Worm (Caenorhabditis elegans): Measurements from ENCODE around the gene srg-8.

The srg-8 gene

DNA sequence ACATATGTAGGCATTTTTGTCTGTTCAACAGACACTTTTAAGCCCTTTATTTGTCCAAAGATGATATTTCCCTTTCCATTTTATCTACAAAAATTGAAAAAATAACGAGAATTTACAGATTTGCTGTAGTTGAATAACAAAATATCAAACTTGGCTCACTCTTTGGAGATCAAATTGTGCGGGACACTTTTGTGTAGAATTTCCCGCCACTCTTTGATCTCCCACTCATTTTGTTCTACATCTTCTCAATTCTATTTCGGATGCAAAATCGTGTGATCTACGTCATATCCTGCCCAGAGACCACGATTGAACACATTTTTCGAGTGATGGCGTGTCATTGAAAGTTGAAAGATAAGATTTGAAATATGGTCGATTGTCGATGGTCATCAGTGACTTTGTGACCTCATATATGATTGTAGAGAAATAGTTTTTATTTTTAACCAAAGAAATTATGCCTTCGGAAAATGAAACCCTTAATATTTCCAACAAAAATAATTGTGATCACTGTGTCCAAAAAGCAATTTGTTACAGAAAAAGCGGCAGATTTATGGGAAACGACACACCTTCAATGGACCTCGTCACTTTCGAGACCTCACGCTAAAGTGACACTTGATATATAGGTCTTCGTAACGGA, 37.7 kb downstream of the srg-8 start, which contains the start of gene hot-4:
Gene hot-4 (plus strand): TSS at position 584 of the 634 bp plus-strand sequence.
- TF ChIP-seq pha-4 (GFP tag; IDR thresholded peaks at IDR 0.05) (no peak), pha-4 (tag; optimal IDR thresholded peaks at IDR 0.05) (no peak), vab-7 (GFP tag; IDR thresholded peaks at IDR 0.05) (no peak), ceh-82 (tag; optimal IDR thresholded peaks at IDR 0.05) (no peak)

DNA sequence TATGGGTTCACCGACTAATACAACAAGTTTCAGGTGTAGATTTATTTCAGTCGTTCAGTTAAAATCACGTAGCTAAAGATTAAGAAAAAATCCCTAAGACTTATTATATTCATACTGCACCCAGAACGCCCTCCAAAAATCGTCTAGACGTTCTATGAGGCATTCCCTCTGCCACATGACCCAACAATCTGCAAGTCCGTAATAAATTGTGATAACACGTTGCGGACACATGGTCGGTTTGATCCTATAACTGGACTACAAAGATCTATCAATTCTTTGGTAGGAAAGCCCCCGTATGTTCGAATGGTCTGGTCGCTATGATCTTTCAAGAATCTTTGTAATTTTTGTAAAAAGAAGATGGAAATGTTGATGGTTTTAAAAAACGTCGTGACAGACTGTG, 38.7 kb downstream of the srg-8 start:
- TF ChIP-seq nhr-76 (tag; optimal IDR thresholded peaks at IDR 0.05): no peak
- no peak for TF ChIP-seq attf-4 (tag; optimal IDR thresholded peaks at IDR 0.05)
- TF ChIP-seq dmd-6 (GFP tag; IDR thresholded peaks at IDR 0.05): 0 out of 2 replicates have a peak, but pooled peaks have one; percentile 8
- TF ChIP-seq mxl-3 (GFP tag; optimal IDR thresholded peaks at IDR 0.05): peak; percentile 92
- TF ChIP-seq zip-2 (tag; optimal IDR thresholded peaks at IDR 0.05): no peak
- no peak for TF ChIP-seq ceh-28 (tag; optimal IDR thresholded peaks at IDR 0.05)
- no peak for TF ChIP-seq egl-27 (tag; optimal IDR thresholded peaks at IDR 0.05)
- TF ChIP-seq set-16 (GFP tag; IDR thresholded peaks at IDR 0.05): no peak
- TF ChIP-seq lin-15B (tag; optimal IDR thresholded peaks at IDR 0.05): no peak
- no peak for TF ChIP-seq ztf-11 (tag; optimal IDR thresholded peaks at IDR 0.05)
- TF ChIP-seq lin-29 (GFP tag; IDR thresholded peaks at IDR 0.05): no peak
- TF ChIP-seq mdl-1 (tag; optimal IDR thresholded peaks at IDR 0.05): peak in 1 of 2 experiments; percentile 71
- no peak for TF ChIP-seq ztf-7 (tag; optimal IDR thresholded peaks at IDR 0.05)
- TF ChIP-seq nhr-10 (tag; optimal IDR thresholded peaks at IDR 0.05): no peak
- no peak for TF ChIP-seq zfp-2 (tag; optimal IDR thresholded peaks at IDR 0.05)
- TF ChIP-seq pha-4 (GFP tag; IDR thresholded peaks at IDR 0.05): no peak
- no peak for TF ChIP-seq pha-4 (tag; optimal IDR thresholded peaks at IDR 0.05)
- TF ChIP-seq ceh-44 (GFP tag; IDR thresholded peaks at IDR 0.05): no peak
- no peak for TF ChIP-seq unc-130 (GFP tag; optimal IDR thresholded peaks at IDR 0.05)
- TF ChIP-seq lin-39 (tag; optimal IDR thresholded peaks at IDR 0.05): no peak
- TF ChIP-seq T20F7.1 (GFP tag; optimal IDR thresholded peaks at IDR 0.05): no peak
- no peak for TF ChIP-seq ZK337.2 (GFP tag; IDR thresholded peaks at IDR 0.05)
- no peak for TF ChIP-seq pqm-1 (tag; optimal IDR thresholded peaks at IDR 0.05)
- no peak for TF ChIP-seq lin-13 (GFP tag; optimal IDR thresholded peaks at IDR 0.05)
- TF ChIP-seq daf-12 (tag; optimal IDR thresholded peaks at IDR 0.05): no peak
- peak; percentile 84 for TF ChIP-seq nhr-28 (tag; optimal IDR thresholded peaks at IDR 0.05)
- no peak for TF ChIP-seq hmg-1.1 (GFP tag; IDR thresholded peaks at IDR 0.05)
- TF ChIP-seq dve-1 (tag; optimal IDR thresholded peaks at IDR 0.05; ENCODE audit: insufficient read depth): no peak
- no peak for TF ChIP-seq cey-2 (tag; optimal IDR thresholded peaks at IDR 0.05; ENCODE audit: borderline replicate concordance, insufficient read depth)
- no peak for TF ChIP-seq F10B5.3 (tag; optimal IDR thresholded peaks at IDR 0.05)
- no peak for TF ChIP-seq fkh-10 (GFP tag; optimal IDR thresholded peaks at IDR 0.05)
- TF ChIP-seq lsy-2 (tag; optimal IDR thresholded peaks at IDR 0.05): no peak
- TF ChIP-seq tag-97 (GFP tag; IDR thresholded peaks at IDR 0.05): no peak
- no peak for TF ChIP-seq daf-19 (GFP tag; conservative IDR thresholded peaks at IDR 0.05)
- no peak for TF ChIP-seq tra-1 (GFP tag; IDR thresholded peaks at IDR 0.05)
- TF ChIP-seq lin-1 (GFP tag; IDR thresholded peaks at IDR 0.05): no peak
- no peak for TF ChIP-seq nhr-42 (GFP tag; IDR thresholded peaks at IDR 0.05)
- TF ChIP-seq mep-1 (tag; optimal IDR thresholded peaks at IDR 0.05): no peak
- TF ChIP-seq php-3 (GFP tag; IDR thresholded peaks at IDR 0.05): no peak
- TF ChIP-seq spr-1 (tag; optimal IDR thresholded peaks at IDR 0.05): no peak
- TF ChIP-seq hlh-30 (tag; optimal IDR thresholded peaks at IDR 0.05; ENCODE audit: insufficient read depth): peak; percentile 14
- TF ChIP-seq mes-2 (tag; optimal IDR thresholded peaks at IDR 0.05; ENCODE audit: poor library complexity, severe bottlenecking): no peak
- no peak for TF ChIP-seq nhr-102 (tag; optimal IDR thresholded peaks at IDR 0.05)
- TF ChIP-seq lim-7 (GFP tag; IDR thresholded peaks at IDR 0.05): no peak
- TF ChIP-seq zfp-3 (GFP tag; conservative IDR thresholded peaks at IDR 0.05): no peak
- no peak for TF ChIP-seq mxl-2 (GFP tag; conservative IDR thresholded peaks at IDR 0.05)
- peak; percentile 23 for TF ChIP-seq hlh-11 (tag; optimal IDR thresholded peaks at IDR 0.05)

All from whole organism, L4 larva.